Worm (Caenorhabditis elegans) whole organism, mixed stage, embryonic: ENCODE data around the gene Y53C12B.7.

Source experiments
- drap-1 ChIP-seq: fragments of 200-800 bp; sonication (Bioruptor generic); optimal IDR thresholded peaks from 3 replicates; lab custom pipeline; 2018; ENCODE audit warnings: mild to moderate bottlenecking, missing genetic modification characterization, missing compliant biosample characterization
- mep-1 ChIP-seq: fragments of 150-350 bp; optimal IDR thresholded peaks from 2 replicates; lab custom pipeline; 2017; ENCODE audit warnings: missing biosample characterization, missing genetic modification reagents, missing genetic modification characterization, inconsistent platforms
- nhr-28 ChIP-seq: fragments of 150-350 bp; optimal IDR thresholded peaks from 2 replicates; lab custom pipeline; 2014; ENCODE audit warnings: missing biosample characterization, missing genetic modification characterization
- nhr-76 ChIP-seq: sonication (generic microtip); optimal IDR thresholded peaks from 2 replicates; lab custom pipeline; 2017; ENCODE audit warnings: missing biosample characterization, missing genetic modification characterization
- sptf-1 ChIP-seq: sonication (generic microtip); optimal IDR thresholded peaks from 2 replicates; lab custom pipeline; 2017; ENCODE audit warnings: mild to moderate bottlenecking, missing genetic modification characterization, moderate library complexity, missing compliant biosample characterization
- unc-39 ChIP-seq: fragments of 150-350 bp; optimal IDR thresholded peaks from 2 replicates; lab custom pipeline; 2014; ENCODE audit warnings: missing biosample characterization, missing genetic modification characterization

DNA sequence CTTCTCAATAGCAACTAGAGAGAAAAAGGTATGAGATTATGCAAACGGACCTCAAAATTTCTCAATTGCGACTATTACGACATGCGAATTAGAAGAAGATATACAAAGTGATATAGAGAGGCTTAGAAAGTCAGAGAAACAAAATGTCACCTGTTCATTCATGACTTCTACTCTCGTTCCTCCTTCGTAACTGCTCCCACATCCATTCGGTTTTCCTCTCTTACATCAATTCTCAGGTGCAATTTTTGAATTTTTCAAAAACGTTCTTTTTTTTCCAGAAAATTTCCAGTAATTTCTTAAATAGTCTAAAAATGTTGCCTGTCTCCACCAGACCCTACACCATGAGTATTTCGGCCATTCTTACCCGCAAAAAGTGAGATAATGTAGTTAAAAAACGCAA lies 11.7 kb upstream of the Y53C12B.7 start:
- TF ChIP-seq sptf-1 = no peak
- no peak for TF ChIP-seq mep-1
- TF ChIP-seq unc-39 (tag; lab: Kevin White, UChicago) = no peak
- no peak for TF ChIP-seq nhr-76 (tag; lab: Kevin White, UChicago)
- no peak for TF ChIP-seq nhr-28
- no peak for TF ChIP-seq drap-1 (GFP tag; lab: Kevin White, UChicago)
